Worm (Caenorhabditis elegans): ENCODE results near the gene F53A9.7.

DNA sequence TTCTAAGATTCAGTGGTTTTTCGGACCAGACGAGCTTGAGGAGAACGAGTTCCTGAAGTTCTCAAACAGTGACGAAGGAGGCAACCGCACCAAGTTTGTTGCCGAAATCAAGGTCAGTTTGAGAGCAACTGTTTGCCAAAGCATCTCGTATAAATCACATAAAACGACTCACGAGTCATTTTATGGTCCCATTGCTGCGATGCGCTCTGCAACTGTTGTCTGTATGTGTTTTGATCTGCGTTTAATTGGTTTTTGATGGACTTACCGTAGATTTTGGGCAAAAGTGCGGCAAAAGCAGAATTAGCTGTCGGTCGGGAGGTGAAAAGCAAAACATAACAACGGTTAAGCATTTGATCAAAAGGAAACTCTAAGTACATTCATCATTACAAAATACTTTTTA lies 47.3 kb upstream of the F53A9.7 start:
- TF ChIP-seq F55B11.4 (tag; optimal IDR thresholded peaks at IDR 0.05; ENCODE audit: borderline replicate concordance, insufficient read depth) (no peak), nfyb-1 (GFP tag; IDR thresholded peaks at IDR 0.05) (no peak), ama-1 (optimal IDR thresholded peaks at IDR 0.05) (no peak), ama-1 (GFP tag; optimal IDR thresholded peaks at IDR 0.05) (no peak), F52B5.7 (tag; optimal IDR thresholded peaks at IDR 0.05) (no peak), C17E4.6 (GFP tag; IDR thresholded peaks at IDR 0.05) (no peak), unc-62 (GFP tag; optimal IDR thresholded peaks at IDR 0.05) (no peak), zfh-2 (GFP tag; conservative IDR thresholded peaks at IDR 0.05) (no peak), B0261.1 (tag; optimal IDR thresholded peaks at IDR 0.05) (no peak), lsl-1 (GFP tag; optimal IDR thresholded peaks at IDR 0.05) (no peak), somi-1 (GFP tag; optimal IDR thresholded peaks at IDR 0.05) (no peak)

All from whole organism, young adult.